Worm (Caenorhabditis elegans): ENCODE results near the gene mec-18.

ce11 chrX:4322847-4323455 lies 48.9 kb upstream of the mec-18 start:
- no peak for TF ChIP-seq aly-1 (tag; optimal IDR thresholded peaks at IDR 0.05)
- no peak for TF ChIP-seq pes-1 (GFP tag; IDR thresholded peaks at IDR 0.05)
- no peak for TF ChIP-seq scrt-1 (GFP tag; IDR thresholded peaks at IDR 0.05)
- TF ChIP-seq ceh-36 (tag; optimal IDR thresholded peaks at IDR 0.05), result no peak
- no peak for TF ChIP-seq flt-1 (GFP tag; IDR thresholded peaks at IDR 0.05)
- TF ChIP-seq ama-1 (optimal IDR thresholded peaks at IDR 0.05), result no peak
- TF ChIP-seq hmbx-1 (tag; optimal IDR thresholded peaks at IDR 0.05), result no peak
- no peak for TF ChIP-seq tbx-11 (GFP tag; IDR thresholded peaks at IDR 0.05)
- no peak for TF ChIP-seq tbx-37 (GFP tag; conservative IDR thresholded peaks at IDR 0.05)
- no peak for TF ChIP-seq F13C5.2 (tag; optimal IDR thresholded peaks at IDR 0.05)
- TF ChIP-seq B0310.2 (tag; optimal IDR thresholded peaks at IDR 0.05), result no peak
- TF ChIP-seq ets-7 (tag; optimal IDR thresholded peaks at IDR 0.05), result no peak
- TF ChIP-seq hmg-4 (GFP tag; optimal IDR thresholded peaks at IDR 0.05), result no peak
- TF ChIP-seq sea-1 (GFP tag; conservative IDR thresholded peaks at IDR 0.05), result no peak
